Worm (Caenorhabditis elegans) whole organism, L3 larva: Measurements from ENCODE around the gene gop-2.

Experiments
- aly-2 ChIP-seq: fragments of 150-350 bp; optimal IDR thresholded peaks from 2 replicates; lab custom pipeline; 2014; ENCODE audit warnings: missing biosample characterization, missing genetic modification characterization
- ceh-82 ChIP-seq: fragments of 150-350 bp; optimal IDR thresholded peaks from 2 replicates; lab custom pipeline; 2014; ENCODE audit warnings: missing biosample characterization, missing genetic modification characterization
- elt-1 ChIP-seq: fragments of 150-350 bp; optimal IDR thresholded peaks from 2 replicates; lab custom pipeline; 2014; ENCODE audit warnings: missing biosample characterization, missing genetic modification characterization
- elt-3 ChIP-seq, 3 experiments: fragments of 150-350 bp in 1 of 3; sonication (generic microtip) in 2 of 3; optimal IDR thresholded peaks; 2 replicates in 2 of 3; 4 replicates in 1 of 3; lab custom pipeline; 2014 to 2017; ENCODE audit warnings: missing biosample characterization in 3 of 3, missing genetic modification characterization in 3 of 3
- lin-15B ChIP-seq: fragments of 150-350 bp; optimal IDR thresholded peaks from 2 replicates; lab custom pipeline; 2014; ENCODE audit warnings: missing biosample characterization, missing genetic modification characterization
- lin-39 ChIP-seq: fragments of 150-350 bp; optimal IDR thresholded peaks from 2 replicates; lab custom pipeline; 2018; ENCODE audit warnings: missing biosample characterization, missing genetic modification reagents, missing genetic modification characterization
- nhr-23 ChIP-seq: fragments of 150-350 bp; optimal IDR thresholded peaks from 2 replicates; lab custom pipeline; 2014; ENCODE audit warnings: missing biosample characterization, missing genetic modification reagents, missing genetic modification characterization
- nhr-28 ChIP-seq: fragments of 150-350 bp; optimal IDR thresholded peaks from 2 replicates; lab custom pipeline; 2014; ENCODE audit warnings: missing biosample characterization, missing genetic modification characterization
- nhr-77 ChIP-seq: fragments of 150-350 bp; optimal IDR thresholded peaks from 2 replicates; lab custom pipeline; 2014; ENCODE audit warnings: missing biosample characterization, missing genetic modification characterization
- pha-4 ChIP-seq: fragments of 150-350 bp; optimal IDR thresholded peaks from 2 replicates; lab custom pipeline; 2014; ENCODE audit warnings: missing biosample characterization, missing genetic modification reagents, missing genetic modification characterization
- pqm-1 ChIP-seq: fragments of 150-350 bp; optimal IDR thresholded peaks from 2 replicates; lab custom pipeline; 2017; ENCODE audit warnings: missing biosample characterization, missing genetic modification characterization, inconsistent platforms
- skn-1 ChIP-seq: fragments of 150-350 bp; optimal IDR thresholded peaks from 2 replicates; lab custom pipeline; 2014; ENCODE audit warnings: missing biosample characterization, missing genetic modification characterization

- TF ChIP-seq pqm-1 (tag; lab: Kevin White, UChicago) = no peak
- no peak for TF ChIP-seq elt-3 (tag; optimal IDR thresholded peaks at IDR 0.05; lab: Kevin White, UChicago)
- no peak for TF ChIP-seq lin-39 (tag; lab: Kevin White, UChicago)
- no peak for TF ChIP-seq nhr-28 (tag; lab: Kevin White, UChicago)
- TF ChIP-seq elt-1 (tag; lab: Kevin White, UChicago) = no peak
- no peak for TF ChIP-seq aly-2 (tag; lab: Kevin White, UChicago)
- no peak for TF ChIP-seq pha-4 (tag; lab: Kevin White, UChicago)
- TF ChIP-seq nhr-23 (tag; lab: Kevin White, UChicago) = no peak
- TF ChIP-seq nhr-77 (tag; lab: Kevin White, UChicago) = no peak
- no peak for TF ChIP-seq lin-15B (tag; lab: Kevin White, UChicago)
- TF ChIP-seq skn-1 (tag; lab: Kevin White, UChicago) = no peak
- no peak for TF ChIP-seq ceh-82 (tag; lab: Kevin White, UChicago)
Measured at ce11 chrIII:5215375-5215774, 43.4 kb upstream of the gop-2 start, which contains the start of gene ZC155.4.
